Fruit fly (Drosophila melanogaster) whole organism, wandering third instar larva: Measurements from ENCODE around the gene CG42820.
A peak's percentile ranks its signal among the peaks of the same experiment; 100 is the strongest.

Experiments
- Abd-B ChIP-seq: fragments of >200 bp; optimal IDR thresholded peaks from 2 replicates; lab custom pipeline; 2017; ENCODE audit warnings: missing biosample characterization, missing genetic modification characterization
- CG9705 ChIP-seq: fragments of 200-800 bp; sonication (Bioruptor generic); optimal IDR thresholded peaks from 2 replicates; lab custom pipeline; 2018; ENCODE audit warnings: missing biosample characterization, mild to moderate bottlenecking, missing genetic modification characterization
- CrebA ChIP-seq: fragments of 200-800 bp; sonication (Bioruptor generic); optimal IDR thresholded peaks from 2 replicates; lab custom pipeline; 2016; ENCODE audit warnings: missing biosample characterization, mild to moderate bottlenecking, missing genetic modification characterization, borderline replicate concordance
- Dfd ChIP-seq: fragments of >200 bp; optimal IDR thresholded peaks from 2 replicates; lab custom pipeline; 2017; ENCODE audit warnings: missing biosample characterization, missing genetic modification characterization
- Dif ChIP-seq: fragments of 200-275, 200-300 bp; sonication (Bioruptor generic); optimal IDR thresholded peaks from 2 replicates; lab custom pipeline; 2018; ENCODE audit warnings: missing biosample characterization, missing genetic modification characterization; ENCODE audit not compliant: partially characterized antibody
- GATAd ChIP-seq: sonication (Bioruptor generic); optimal IDR thresholded peaks from 2 replicates; lab custom pipeline; 2016; ENCODE audit warnings: missing biosample characterization, missing genetic modification characterization
- HLH106 ChIP-seq: fragments of 200-800 bp; optimal IDR thresholded peaks from 3 replicates; lab custom pipeline; 2019; ENCODE audit warnings: missing biosample characterization, mild to moderate bottlenecking, missing genetic modification characterization, moderate library complexity
- Hnf4 ChIP-seq: fragments of 200-800 bp; sonication (Bioruptor generic); optimal IDR thresholded peaks from 2 replicates; lab custom pipeline; 2016; ENCODE audit warnings: missing biosample characterization, mild to moderate bottlenecking, missing genetic modification characterization
- Hr83 ChIP-seq: fragments of 200-300 bp; sonication (Bioruptor generic); optimal IDR thresholded peaks from 2 replicates; lab custom pipeline; 2016; ENCODE audit warnings: missing biosample characterization, mild to moderate bottlenecking, missing genetic modification characterization, moderate library complexity; ENCODE audit not compliant: poor library complexity, severe bottlenecking
- Jra ChIP-seq: sonication (Bioruptor generic); optimal IDR thresholded peaks from 2 replicates; lab custom pipeline; 2016; ENCODE audit warnings: missing biosample characterization, missing genetic modification characterization
- Mio ChIP-seq: sonication (Bioruptor generic); optimal IDR thresholded peaks from 2 replicates; lab custom pipeline; 2016; ENCODE audit warnings: missing biosample characterization, missing genetic modification characterization
- Myc ChIP-seq: fragments of >200 bp; optimal IDR thresholded peaks from 2 replicates; lab custom pipeline; 2017
- N ChIP-seq: fragments of >200 bp; optimal IDR thresholded peaks from 2 replicates; lab custom pipeline; 2018; ENCODE audit warnings: missing biosample characterization, missing external identifiers, missing genetic modification characterization
- OdsH ChIP-seq: fragments of 200-800 bp; sonication (Bioruptor generic); optimal IDR thresholded peaks from 2 replicates; lab custom pipeline; 2016; ENCODE audit warnings: missing biosample characterization, mild to moderate bottlenecking, missing genetic modification characterization
- Rel ChIP-seq, 2 experiments: fragments of 200-800 bp; sonication (Bioruptor generic) in 1 of 2; optimal IDR thresholded peaks; 2 replicates in 1 of 2; 3 replicates in 1 of 2; lab custom pipeline; 2016 to 2019; ENCODE audit warnings: mild to moderate bottlenecking in 2 of 2, missing biosample characterization in 2 of 2, missing genetic modification characterization in 2 of 2, moderate library complexity in 1 of 2
- Sp1 ChIP-seq: fragments of 200-800 bp; sonication (Bioruptor generic); optimal IDR thresholded peaks from 3 replicates; lab custom pipeline; 2019; ENCODE audit warnings: missing biosample characterization, mild to moderate bottlenecking, missing genetic modification characterization, moderate library complexity
- Vsx2 ChIP-seq: fragments of 200-300, 225-300 bp; sonication (Bioruptor generic); optimal IDR thresholded peaks from 2 replicates; lab custom pipeline; 2018; ENCODE audit warnings: missing biosample characterization, missing genetic modification characterization; ENCODE audit not compliant: partially characterized antibody
- br ChIP-seq: fragments of 200-800 bp; sonication (Bioruptor generic); optimal IDR thresholded peaks from 2 replicates; lab custom pipeline; 2016; ENCODE audit warnings: missing biosample characterization, missing genetic modification characterization
- brk ChIP-seq: fragments of 200-800 bp; sonication (Bioruptor generic); optimal IDR thresholded peaks from 2 replicates; lab custom pipeline; 2016; ENCODE audit warnings: missing biosample characterization, mild to moderate bottlenecking, missing genetic modification characterization
- dl ChIP-seq, 2 experiments: fragments of 175-275, 200-275 bp in 1 of 2; fragments of 200-275 bp in 1 of 2; sonication (Bioruptor generic); optimal IDR thresholded peaks; lab custom pipeline; 2018; ENCODE audit warnings: mild to moderate bottlenecking in 2 of 2, missing biosample characterization in 2 of 2, missing genetic modification characterization in 2 of 2, moderate library complexity in 2 of 2; ENCODE audit not compliant: partially characterized antibody in 2 of 2, insufficient read depth in 1 of 2
- dmrt93B ChIP-seq: fragments of 200-800 bp; sonication (Bioruptor generic); optimal IDR thresholded peaks from 2 replicates; lab custom pipeline; 2018; ENCODE audit warnings: missing biosample characterization, mild to moderate bottlenecking, missing genetic modification characterization
- dsf ChIP-seq: sonication (Bioruptor generic); optimal IDR thresholded peaks from 2 replicates; lab custom pipeline; 2016; ENCODE audit warnings: missing biosample characterization, missing genetic modification characterization, borderline replicate concordance
- foxo ChIP-seq, 2 experiments: fragments of 200-800 bp; sonication (Bioruptor generic); optimal IDR thresholded peaks; 2 replicates in 1 of 2; 3 replicates in 1 of 2; lab custom pipeline; 2016 to 2017; ENCODE audit warnings: missing biosample characterization in 2 of 2, missing genetic modification characterization in 2 of 2
- fru ChIP-seq: fragments of 200-800 bp; sonication (Bioruptor generic); optimal IDR thresholded peaks from 3 replicates; lab custom pipeline; 2016; ENCODE audit warnings: missing biosample characterization, mild to moderate bottlenecking, missing genetic modification characterization
- h ChIP-seq: fragments of 200-800 bp; sonication (Bioruptor generic); optimal IDR thresholded peaks from 3 replicates; lab custom pipeline; 2016; ENCODE audit warnings: missing biosample characterization, mild to moderate bottlenecking, missing genetic modification characterization
- lola ChIP-seq: fragments of >200 bp; optimal IDR thresholded peaks from 2 replicates; lab custom pipeline; 2017; ENCODE audit warnings: missing biosample characterization, missing genetic modification characterization
- pan ChIP-seq: fragments of >200 bp; optimal IDR thresholded peaks from 2 replicates; lab custom pipeline; 2017
- psq ChIP-seq: fragments of 200-800 bp; sonication (Bioruptor generic); optimal IDR thresholded peaks from 3 replicates; lab custom pipeline; 2017; ENCODE audit warnings: missing biosample characterization, mild to moderate bottlenecking, missing genetic modification characterization, moderate library complexity
- rgr ChIP-seq: fragments of 200-800 bp; sonication (Bioruptor generic); optimal IDR thresholded peaks from 3 replicates; lab custom pipeline; 2016; ENCODE audit warnings: missing biosample characterization, mild to moderate bottlenecking, missing genetic modification characterization
- sage ChIP-seq: fragments of 200-800 bp; sonication (Bioruptor generic); optimal IDR thresholded peaks from 2 replicates; lab custom pipeline; 2016; ENCODE audit warnings: missing biosample characterization, mild to moderate bottlenecking, missing genetic modification characterization
- sv ChIP-seq: fragments of 200-800 bp; sonication (Bioruptor generic); optimal IDR thresholded peaks from 3 replicates; lab custom pipeline; 2016; ENCODE audit warnings: missing biosample characterization, missing genetic modification characterization
- tai ChIP-seq: sonication (Bioruptor generic); optimal IDR thresholded peaks from 2 replicates; lab custom pipeline; 2016; ENCODE audit warnings: missing biosample characterization, missing genetic modification characterization
- woc ChIP-seq: sonication (Bioruptor generic); optimal IDR thresholded peaks from 2 replicates; lab custom pipeline; 2016; ENCODE audit warnings: missing biosample characterization, mild to moderate bottlenecking, missing genetic modification characterization

CG42820 gene

dm6 chr2L:8425962-8426759 lies 34.0 kb upstream of the CG42820 start:
- TF ChIP-seq fru (GFP tag; lab: Kevin White, UChicago) = no peak
- peak; percentile 10 for TF ChIP-seq Hnf4 (GFP tag; lab: Kevin White, UChicago)
- TF ChIP-seq Abd-B (GFP tag; lab: Kevin White, UChicago) = no peak
- peak; percentile 45 for TF ChIP-seq Jra (GFP tag; lab: Kevin White, UChicago)
- TF ChIP-seq sage = peak; percentile 17

dm6 chr2L:8425212-8425611 lies 33.0 kb upstream of the CG42820 start:
- no peak for TF ChIP-seq CrebA
- TF ChIP-seq tai (GFP tag; lab: Kevin White, UChicago) = peak; percentile 36

- TF ChIP-seq Dif (GFP tag; lab: Kevin White, UChicago) (peak; percentile 22), Rel (GFP tag; optimal IDR thresholded peaks at IDR 0.05; lab: Kevin White, UChicago) (no peak), Rel (tag; optimal IDR thresholded peaks at IDR 0.05; lab: Kevin White, UChicago) (no peak), dl (GFP tag; optimal IDR thresholded peaks at IDR 0.05; lab: Kevin White, UChicago; ENCODE audit: insufficient read depth in 1 of 2, partially characterized antibody in 2 of 2) (peak in 1 of 2 experiments; percentile 13), Sp1 (GFP tag; lab: Kevin White, UChicago) (no peak), lola (GFP tag; lab: Kevin White, UChicago) (no peak), GATAd (GFP tag; lab: Kevin White, UChicago) (no peak), woc (GFP tag; lab: Kevin White, UChicago) (no peak)
Observed at dm6 chr2L:8424662-8425208, 32.5 kb upstream of the CG42820 start.

dm6 chr2L:8424090-8424470 lies 31.9 kb upstream of the CG42820 start:
- TF ChIP-seq h (GFP tag; lab: Kevin White, UChicago) (peak; percentile 6), brk (peak; percentile 38), Rel (GFP tag; optimal IDR thresholded peaks at IDR 0.05; lab: Kevin White, UChicago) (no peak), Rel (tag; optimal IDR thresholded peaks at IDR 0.05; lab: Kevin White, UChicago) (peak; percentile 8), HLH106 (tag; lab: Kevin White, UChicago) (no peak)

dm6 chr2L:8423460-8424089 lies 31.4 kb upstream of the CG42820 start:
- TF ChIP-seq CG9705 (GFP tag; lab: Kevin White, UChicago) = no peak
- TF ChIP-seq psq = peak; percentile 32
- TF ChIP-seq sage = peak; percentile 9
- TF ChIP-seq woc (GFP tag; lab: Kevin White, UChicago) = no peak
- no peak for TF ChIP-seq sv
- TF ChIP-seq fru (GFP tag; lab: Kevin White, UChicago) = peak; percentile 49
- TF ChIP-seq Hnf4 (GFP tag; lab: Kevin White, UChicago) = peak; percentile 59
- no peak for TF ChIP-seq pan (lab: Kevin White, UChicago)
- TF ChIP-seq lola (GFP tag; lab: Kevin White, UChicago) = no peak
- TF ChIP-seq Jra (GFP tag; lab: Kevin White, UChicago) = no peak
- peak; percentile 23 for TF ChIP-seq rgr (GFP tag; lab: Kevin White, UChicago)
- TF ChIP-seq Dfd (GFP tag; lab: Kevin White, UChicago) = no peak
- no peak for TF ChIP-seq GATAd (GFP tag; lab: Kevin White, UChicago)
- TF ChIP-seq h (GFP tag; lab: Kevin White, UChicago) = peak; percentile 68
- TF ChIP-seq OdsH (GFP tag; lab: Kevin White, UChicago) = peak; percentile 43
- peak; percentile 31 for TF ChIP-seq Hr83
- TF ChIP-seq br (GFP tag; lab: Kevin White, UChicago) = peak; percentile 26
- no peak for TF ChIP-seq Rel (GFP tag; optimal IDR thresholded peaks at IDR 0.05; lab: Kevin White, UChicago)
- TF ChIP-seq Rel (tag; optimal IDR thresholded peaks at IDR 0.05; lab: Kevin White, UChicago) = no peak
- TF ChIP-seq dsf (GFP tag; lab: Kevin White, UChicago) = no peak
- no peak for TF ChIP-seq Dif (GFP tag; lab: Kevin White, UChicago)
- no peak for TF ChIP-seq HLH106 (tag; lab: Kevin White, UChicago)
- no peak for TF ChIP-seq Vsx2
- TF ChIP-seq Mio (GFP tag; lab: Kevin White, UChicago) = no peak
- no peak for TF ChIP-seq Abd-B (GFP tag; lab: Kevin White, UChicago)
- peak; percentile 33 for TF ChIP-seq tai (GFP tag; lab: Kevin White, UChicago)
- no peak for TF ChIP-seq N (GFP tag; lab: Kevin White, UChicago)
- TF ChIP-seq Myc (lab: Kevin White, UChicago) = peak; percentile 59
- no peak for TF ChIP-seq dmrt93B (GFP tag; lab: Kevin White, UChicago)
- no peak for TF ChIP-seq foxo (GFP tag; optimal IDR thresholded peaks at IDR 0.05; lab: Kevin White, UChicago)
- TF ChIP-seq brk = no peak
- TF ChIP-seq, all 38 proteins: peak for 11
